Fruit fly (Drosophila melanogaster) whole organism, adult: ENCODE results near the gene tra.
A peak's percentile ranks its signal among the peaks of the same experiment; 100 is the strongest.

Source experiments
- CG11617 ChIP-seq: fragments of 200-800 bp; sonication (Bioruptor generic); optimal IDR thresholded peaks from 2 replicates; lab custom pipeline; 2017; ENCODE audit warnings: mild to moderate bottlenecking, missing biosample characterization, missing genetic modification reagents, missing genetic modification characterization
- CG12768 ChIP-seq: fragments of 200-800 bp; sonication (Bioruptor generic); optimal IDR thresholded peaks from 2 replicates; lab custom pipeline; 2017; ENCODE audit warnings: missing biosample characterization, missing genetic modification characterization, mild to moderate bottlenecking, moderate library complexity, missing genetic modification reagents
- CG14711 ChIP-seq: fragments of 200-800 bp; sonication (Bioruptor generic); optimal IDR thresholded peaks from 2 replicates; lab custom pipeline; 2018; ENCODE audit warnings: missing biosample characterization, mild to moderate bottlenecking, missing genetic modification characterization, moderate library complexity
- CG1620 ChIP-seq: fragments of 200-800 bp; sonication (Bioruptor generic); optimal IDR thresholded peaks from 2 replicates; lab custom pipeline; 2016; ENCODE audit warnings: missing biosample characterization, missing genetic modification characterization
- CG33017 ChIP-seq: fragments of 200-800 bp; sonication (Bioruptor generic); optimal IDR thresholded peaks from 2 replicates; lab custom pipeline; 2018; ENCODE audit warnings: missing biosample characterization, mild to moderate bottlenecking, missing genetic modification characterization, moderate library complexity
- CG5204 ChIP-seq: fragments of 200-800 bp; sonication (Bioruptor generic); optimal IDR thresholded peaks from 2 replicates; lab custom pipeline; 2016; ENCODE audit warnings: missing biosample characterization, missing genetic modification characterization
- CG7045 ChIP-seq: fragments of 200-800 bp; sonication (Bioruptor generic); optimal IDR thresholded peaks from 2 replicates; lab custom pipeline; 2017; ENCODE audit warnings: missing biosample characterization, mild to moderate bottlenecking, missing genetic modification characterization
- CG7101 ChIP-seq: fragments of 200-800 bp; sonication (Bioruptor generic); optimal IDR thresholded peaks from 2 replicates; lab custom pipeline; 2018; ENCODE audit warnings: missing biosample characterization, mild to moderate bottlenecking, missing genetic modification characterization, moderate library complexity
- Clk ChIP-seq: fragments of 200-800 bp; sonication (Bioruptor generic); optimal IDR thresholded peaks from 2 replicates; lab custom pipeline; 2017; ENCODE audit warnings: missing biosample characterization, missing genetic modification characterization
- Crg-1 ChIP-seq: fragments of 200-800 bp; sonication (Bioruptor generic); optimal IDR thresholded peaks from 2 replicates; lab custom pipeline; 2016; ENCODE audit warnings: missing biosample characterization, missing genetic modification characterization
- Hr96 ChIP-seq: fragments of 200-800 bp; sonication (Bioruptor generic); optimal IDR thresholded peaks from 2 replicates; lab custom pipeline; 2016; ENCODE audit warnings: missing biosample characterization, missing genetic modification characterization
- Mnt ChIP-seq: fragments of 200-800 bp; sonication (Bioruptor generic); optimal IDR thresholded peaks from 2 replicates; lab custom pipeline; 2016; ENCODE audit warnings: missing biosample characterization, mild to moderate bottlenecking, missing genetic modification characterization
- bab1 ChIP-seq: fragments of 200-800 bp; sonication (Bioruptor generic); optimal IDR thresholded peaks from 3 replicates; lab custom pipeline; 2019; ENCODE audit warnings: missing biosample characterization, mild to moderate bottlenecking, missing genetic modification characterization, moderate library complexity
- cic ChIP-seq: fragments of 200-800 bp; sonication (Bioruptor generic); optimal IDR thresholded peaks from 2 replicates; lab custom pipeline; 2017; ENCODE audit warnings: missing biosample characterization, mild to moderate bottlenecking, missing genetic modification characterization, moderate library complexity
- cnc ChIP-seq, 2 experiments: fragments of >200 bp; optimal IDR thresholded peaks; 2 replicates each; lab custom pipeline; 2017
- kay ChIP-seq: fragments of 200-800 bp; sonication (Bioruptor generic); peaks from one replicate; lab custom pipeline; 2016; ENCODE audit warnings: missing biosample characterization, missing genetic modification characterization, borderline replicate concordance
- ovo ChIP-seq: fragments of 200-800 bp; sonication (Bioruptor generic); optimal IDR thresholded peaks from 2 replicates; lab custom pipeline; 2016; ENCODE audit warnings: missing biosample characterization, missing genetic modification characterization
- pad ChIP-seq: fragments of 200-800 bp; sonication (Bioruptor generic); optimal IDR thresholded peaks from 3 replicates; lab custom pipeline; 2017; ENCODE audit warnings: missing biosample characterization, missing genetic modification characterization, mild to moderate bottlenecking, moderate library complexity, missing genetic modification reagents
- tj ChIP-seq: fragments of 200-800 bp; sonication (Bioruptor generic); optimal IDR thresholded peaks from 3 replicates; lab custom pipeline; 2017; ENCODE audit warnings: missing biosample characterization, mild to moderate bottlenecking, missing genetic modification characterization, moderate library complexity
- toe ChIP-seq: fragments of 200-800 bp; sonication (Bioruptor generic); optimal IDR thresholded peaks from 2 replicates; lab custom pipeline; 2016; ENCODE audit warnings: missing biosample characterization, missing genetic modification characterization

Gene tra

dm6 chr3L:16587994-16588622 lies 2.7 kb downstream of the tra start:
- TF ChIP-seq CG7045 (GFP tag; lab: Kevin White, UChicago) (peak; percentile 34), Clk (GFP tag; lab: Kevin White, UChicago) (peak; percentile 20), Hr96 (GFP tag; lab: Kevin White, UChicago) (no peak), CG33017 (tag; lab: Kevin White, UChicago) (peak; percentile 70), CG1620 (peak; percentile 71), bab1 (GFP tag; lab: Kevin White, UChicago) (peak; percentile 33), CG11617 (peak; percentile 64), toe (GFP tag; lab: Kevin White, UChicago) (no peak), ovo (peak; percentile 65), cnc (optimal IDR thresholded peaks at IDR 0.05; lab: Kevin White, UChicago) (no peak), cic (GFP tag; lab: Kevin White, UChicago) (peak; percentile 35), kay (GFP tag; lab: Kevin White, UChicago) (no peak), CG12768 (GFP tag; lab: Kevin White, UChicago) (peak; percentile 35), Crg-1 (peak; percentile 70), CG5204 (GFP tag; lab: Kevin White, UChicago) (no peak), tj (peak; percentile 49), Mnt (GFP tag; lab: Kevin White, UChicago) (peak; percentile 77), CG7101 (tag; lab: Kevin White, UChicago) (peak; percentile 75), pad (GFP tag; lab: Kevin White, UChicago) (peak; percentile 55), CG14711 (tag; lab: Kevin White, UChicago) (peak; percentile 70)

dm6 chr3L:16586989-16587388 lies 3.9 kb downstream of the tra start, which contains the start of the genes Syx8 and CG32163:
TSS of gene Syx8 (minus strand) at chr3L:16587057.
TSS of gene CG32163 (plus strand) at chr3L:16587157.
- no peak for TF ChIP-seq ovo
- TF ChIP-seq Mnt (GFP tag; lab: Kevin White, UChicago) = peak; percentile 25
- TF ChIP-seq pad (GFP tag; lab: Kevin White, UChicago) = no peak
- TF ChIP-seq CG7045 (GFP tag; lab: Kevin White, UChicago) = no peak
- TF ChIP-seq bab1 (GFP tag; lab: Kevin White, UChicago) = peak; percentile 36
- TF ChIP-seq CG5204 (GFP tag; lab: Kevin White, UChicago) = no peak
- peak; percentile 32 for TF ChIP-seq cic (GFP tag; lab: Kevin White, UChicago)
- no peak for TF ChIP-seq CG12768 (GFP tag; lab: Kevin White, UChicago)
- peak; percentile 17 for TF ChIP-seq tj
- TF ChIP-seq CG1620 = no peak
- no peak for TF ChIP-seq Crg-1
- no peak for TF ChIP-seq Hr96 (GFP tag; lab: Kevin White, UChicago)
- no peak for TF ChIP-seq toe (GFP tag; lab: Kevin White, UChicago)
- TF ChIP-seq CG14711 (tag; lab: Kevin White, UChicago) = no peak
- TF ChIP-seq CG7101 (tag; lab: Kevin White, UChicago) = peak; percentile 9
- no peak for TF ChIP-seq kay (GFP tag; lab: Kevin White, UChicago)
- TF ChIP-seq CG11617 = no peak
- TF ChIP-seq CG33017 (tag; lab: Kevin White, UChicago) = no peak
- TF ChIP-seq Clk (GFP tag; lab: Kevin White, UChicago) = no peak
- no peak for TF ChIP-seq cnc (optimal IDR thresholded peaks at IDR 0.05; lab: Kevin White, UChicago)

dm6 chr3L:16584074-16584578 lies 6.7 kb downstream of the tra start, which contains the start of gene UQCR-C2:
TSS of gene UQCR-C2 (plus strand) at chr3L:16584124.
- peak; percentile 30 for TF ChIP-seq CG14711 (tag; lab: Kevin White, UChicago)
- peak; percentile 29 for TF ChIP-seq Crg-1
- no peak for TF ChIP-seq toe (GFP tag; lab: Kevin White, UChicago)
- peak; percentile 54 for TF ChIP-seq CG7101 (tag; lab: Kevin White, UChicago)
- TF ChIP-seq Hr96 (GFP tag; lab: Kevin White, UChicago) = no peak
- no peak for TF ChIP-seq cnc (optimal IDR thresholded peaks at IDR 0.05; lab: Kevin White, UChicago)
- TF ChIP-seq ovo = no peak
- peak; percentile 5 for TF ChIP-seq CG33017 (tag; lab: Kevin White, UChicago)
- no peak for TF ChIP-seq Clk (GFP tag; lab: Kevin White, UChicago)
- peak; percentile 68 for TF ChIP-seq CG1620
- peak; percentile 76 for TF ChIP-seq bab1 (GFP tag; lab: Kevin White, UChicago)
- TF ChIP-seq Mnt (GFP tag; lab: Kevin White, UChicago) = peak; percentile 70
- TF ChIP-seq CG11617 = peak; percentile 48
- no peak for TF ChIP-seq CG7045 (GFP tag; lab: Kevin White, UChicago)
- TF ChIP-seq cic (GFP tag; lab: Kevin White, UChicago) = peak; percentile 47
- peak; percentile 54 for TF ChIP-seq tj
- no peak for TF ChIP-seq kay (GFP tag; lab: Kevin White, UChicago)
- no peak for TF ChIP-seq pad (GFP tag; lab: Kevin White, UChicago)

dm6 chr3L:16582678-16583315 lies 8.1 kb downstream of the tra start, which contains the start of gene Rpn12:
TSS of gene Rpn12 (plus strand) at chr3L:16583028.
- TF ChIP-seq Crg-1 (peak; percentile 16), kay (GFP tag; lab: Kevin White, UChicago) (no peak), Hr96 (GFP tag; lab: Kevin White, UChicago) (no peak), CG14711 (tag; lab: Kevin White, UChicago) (peak; percentile 49), CG11617 (peak; percentile 38), CG12768 (GFP tag; lab: Kevin White, UChicago) (peak; percentile 2), cnc (optimal IDR thresholded peaks at IDR 0.05; lab: Kevin White, UChicago) (peak in 1 of 2 experiments; percentile 35), Clk (GFP tag; lab: Kevin White, UChicago) (no peak), CG5204 (GFP tag; lab: Kevin White, UChicago) (no peak), ovo (no peak), CG33017 (tag; lab: Kevin White, UChicago) (peak; percentile 63), bab1 (GFP tag; lab: Kevin White, UChicago) (peak; percentile 61), tj (peak; percentile 33), CG7101 (tag; lab: Kevin White, UChicago) (peak; percentile 62), toe (GFP tag; lab: Kevin White, UChicago) (no peak), cic (GFP tag; lab: Kevin White, UChicago) (no peak), pad (GFP tag; lab: Kevin White, UChicago) (peak; percentile 20), CG7045 (GFP tag; lab: Kevin White, UChicago) (peak; percentile 41), CG1620 (no peak), Mnt (GFP tag; lab: Kevin White, UChicago) (no peak)
